Fruit fly (Drosophila melanogaster) whole organism, embryonic: ENCODE measurements around the gene CG18281.

Experiments
- ATbp ChIP-seq: fragments of 200-800 bp; sonication (Bioruptor generic); optimal IDR thresholded peaks from 2 replicates; lab custom pipeline; 2017; ENCODE audit warnings: missing biosample characterization, mild to moderate bottlenecking, missing genetic modification characterization, missing genetic modification reagents
- Asciz ChIP-seq: fragments of 200-800 bp; sonication (Bioruptor generic); optimal IDR thresholded peaks from 2 replicates; lab custom pipeline; 2017; ENCODE audit warnings: missing biosample characterization, mild to moderate bottlenecking, missing genetic modification characterization, missing genetic modification reagents
- B-H1 ChIP-seq: fragments of 200-800 bp; sonication (Bioruptor generic); IDR thresholded peaks from 3 replicates; pipeline ENCODE4 v1.3.6; 2022; ENCODE audit warnings: missing biosample characterization, missing genetic modification characterization
- Bteb2 ChIP-seq: fragments of 200-800 bp; sonication (Bioruptor generic); optimal IDR thresholded peaks from 2 replicates; lab custom pipeline; 2016; ENCODE audit warnings: missing biosample characterization, missing genetic modification characterization
- CG10209 ChIP-seq: fragments of 200-800 bp; sonication (Bioruptor generic); optimal IDR thresholded peaks from 3 replicates; lab custom pipeline; 2017; ENCODE audit warnings: missing biosample characterization, mild to moderate bottlenecking, missing genetic modification characterization, missing genetic modification reagents
- CG10431 ChIP-seq: fragments of 200-800 bp; sonication (Bioruptor generic); optimal IDR thresholded peaks from 3 replicates; lab custom pipeline; 2018; ENCODE audit warnings: missing biosample characterization, mild to moderate bottlenecking, missing genetic modification characterization
- CG11398 ChIP-seq: fragments of 200-800 bp; sonication (Bioruptor generic); optimal IDR thresholded peaks from 2 replicates; lab custom pipeline; 2016; ENCODE audit warnings: missing biosample characterization, missing genetic modification characterization
- CG11723 ChIP-seq: fragments of 200-800 bp; sonication (Bioruptor generic); optimal IDR thresholded peaks from 2 replicates; lab custom pipeline; 2017; ENCODE audit warnings: missing biosample characterization, mild to moderate bottlenecking, missing genetic modification characterization
- CG12236 ChIP-seq: fragments of 200-800 bp; sonication (Bioruptor generic); optimal IDR thresholded peaks from 2 replicates; lab custom pipeline; 2016; ENCODE audit warnings: missing biosample characterization, missing genetic modification characterization
- CG1233 ChIP-seq: fragments of 200-800 bp; sonication (Bioruptor generic); optimal IDR thresholded peaks from 4 replicates; lab custom pipeline; 2018; ENCODE audit warnings: missing biosample characterization, mild to moderate bottlenecking, missing genetic modification characterization
- CG12769 ChIP-seq: fragments of 200-800 bp; sonication (Bioruptor generic); optimal IDR thresholded peaks from 2 replicates; lab custom pipeline; 2019; ENCODE audit warnings: missing biosample characterization, mild to moderate bottlenecking, missing genetic modification characterization, moderate library complexity
- CG15479 ChIP-seq: fragments of 200-800 bp; sonication (Bioruptor generic); optimal IDR thresholded peaks from 3 replicates; lab custom pipeline; 2019; ENCODE audit warnings: missing biosample characterization, mild to moderate bottlenecking, missing genetic modification characterization, moderate library complexity
- CG18011 ChIP-seq: fragments of 200-800 bp; sonication (Bioruptor generic); optimal IDR thresholded peaks from 2 replicates; lab custom pipeline; 2017; ENCODE audit warnings: missing biosample characterization, missing genetic modification characterization, mild to moderate bottlenecking, moderate library complexity, missing genotype
- CG30403 ChIP-seq: fragments of 200-800 bp; sonication (Bioruptor generic); optimal IDR thresholded peaks from 3 replicates; lab custom pipeline; 2016; ENCODE audit warnings: missing biosample characterization, missing genetic modification characterization
- CG31224 ChIP-seq: fragments of 200-800 bp; sonication (Bioruptor generic); IDR thresholded peaks from 2 replicates; pipeline ENCODE4 v1.3.6; 2022; ENCODE audit warnings: missing biosample characterization, missing genetic modification characterization
- CG34376 ChIP-seq: fragments of 200-800 bp; sonication (Bioruptor generic); optimal IDR thresholded peaks from 2 replicates; lab custom pipeline; 2018; ENCODE audit warnings: missing biosample characterization, mild to moderate bottlenecking, missing genetic modification characterization
- CG4707 ChIP-seq: fragments of 200-800 bp; sonication (Bioruptor generic); optimal IDR thresholded peaks from 2 replicates; lab custom pipeline; 2018; ENCODE audit warnings: missing biosample characterization, mild to moderate bottlenecking, missing genetic modification characterization, moderate library complexity
- CG6654 ChIP-seq: fragments of 200-800 bp; sonication (Bioruptor generic); optimal IDR thresholded peaks from 2 replicates; lab custom pipeline; 2017; ENCODE audit warnings: missing biosample characterization, mild to moderate bottlenecking, missing genetic modification characterization
- CG7271 ChIP-seq: fragments of 200-800 bp; sonication (Bioruptor generic); optimal IDR thresholded peaks from 2 replicates; lab custom pipeline; 2018; ENCODE audit warnings: missing biosample characterization, mild to moderate bottlenecking, missing genetic modification characterization, moderate library complexity
- CG8944 ChIP-seq: fragments of 200-800 bp; sonication (Bioruptor generic); optimal IDR thresholded peaks from 3 replicates; lab custom pipeline; 2016; ENCODE audit warnings: missing biosample characterization, missing genetic modification characterization
- CG9215 ChIP-seq: fragments of 200-800 bp; sonication (Bioruptor generic); IDR thresholded peaks from 2 replicates; pipeline ENCODE4 v1.3.6; 2022; ENCODE audit warnings: missing biosample characterization, missing genetic modification characterization
- Doc2 ChIP-seq: fragments of 200-800 bp; sonication (Bioruptor generic); IDR thresholded peaks from 2 replicates; pipeline ENCODE4 v1.3.6; 2022; ENCODE audit warnings: missing biosample characterization, missing genetic modification characterization
- Doc3 ChIP-seq: fragments of 200-800 bp; sonication (Bioruptor generic); IDR thresholded peaks from 3 replicates; pipeline ENCODE4 v1.3.6; 2022; ENCODE audit warnings: missing biosample characterization, missing genetic modification characterization; ENCODE audit not compliant: partially characterized antibody
- Gsc ChIP-seq: fragments of 200-800 bp; sonication (Bioruptor generic); IDR thresholded peaks from 2 replicates; pipeline ENCODE4 v1.3.6; 2022; ENCODE audit warnings: missing biosample characterization, missing genetic modification characterization
- H2.0 ChIP-seq: fragments of 200-800 bp; sonication (Bioruptor generic); IDR thresholded peaks from 2 replicates; pipeline ENCODE4 v1.3.6; 2022; ENCODE audit warnings: missing biosample characterization, missing genetic modification characterization
- Kr ChIP-seq: fragments of 200-800 bp; sonication (Bioruptor generic); optimal IDR thresholded peaks from 2 replicates; lab custom pipeline; 2017; ENCODE audit warnings: missing biosample characterization, mild to moderate bottlenecking, missing genetic modification characterization
- Myb ChIP-seq: fragments of 200-800 bp; sonication (Bioruptor generic); optimal IDR thresholded peaks from 2 replicates; lab custom pipeline; 2016; ENCODE audit warnings: missing biosample characterization, missing genetic modification characterization
- Sox102F ChIP-seq: fragments of 200-800 bp; sonication (Bioruptor generic); optimal IDR thresholded peaks from 2 replicates; lab custom pipeline; 2018; ENCODE audit warnings: missing biosample characterization, mild to moderate bottlenecking, missing genetic modification characterization, moderate library complexity
- Sry-β ChIP-seq: fragments of 200-800 bp; sonication (Bioruptor generic); optimal IDR thresholded peaks from 2 replicates; lab custom pipeline; 2018; ENCODE audit warnings: missing biosample characterization, mild to moderate bottlenecking, missing genetic modification characterization, moderate library complexity
- Trl ChIP-seq, 3 experiments: fragments of >200 bp in 2 of 3; fragments of 200-800 bp in 1 of 3; sonication (Bioruptor generic) in 1 of 3; optimal IDR thresholded peaks; 2 replicates in 1 of 3; 3 replicates in 2 of 3; lab custom pipeline; 2016 to 2017; ENCODE audit warnings: missing biosample characterization in 1 of 3, missing genetic modification characterization in 1 of 3
- YL-1 ChIP-seq: fragments of 200-800 bp; sonication (Bioruptor generic); optimal IDR thresholded peaks from 3 replicates; lab custom pipeline; 2017; ENCODE audit warnings: missing biosample characterization, mild to moderate bottlenecking, missing genetic modification characterization
- ab ChIP-seq: fragments of 200-800 bp; sonication (Bioruptor generic); optimal IDR thresholded peaks from 2 replicates; lab custom pipeline; 2016; ENCODE audit warnings: missing biosample characterization, missing genetic modification characterization
- cg ChIP-seq: fragments of 200-800 bp; sonication (Bioruptor generic); optimal IDR thresholded peaks from 3 replicates; lab custom pipeline; 2019; ENCODE audit warnings: missing biosample characterization, mild to moderate bottlenecking, missing genetic modification characterization, moderate library complexity
- chn ChIP-seq: fragments of 200-800 bp; sonication (Bioruptor generic); optimal IDR thresholded peaks from 2 replicates; lab custom pipeline; 2016; ENCODE audit warnings: missing biosample characterization, missing genetic modification characterization
- crc ChIP-seq: fragments of 200-800 bp; sonication (Bioruptor generic); optimal IDR thresholded peaks from 2 replicates; lab custom pipeline; 2016; ENCODE audit warnings: missing biosample characterization, missing genetic modification characterization
- da ChIP-seq: fragments of 200-800 bp; sonication (Bioruptor generic); optimal IDR thresholded peaks from 2 replicates; lab custom pipeline; 2016; ENCODE audit warnings: missing biosample characterization, missing genetic modification characterization
- dmrt11E ChIP-seq: fragments of 200-800 bp; sonication (Bioruptor generic); optimal IDR thresholded peaks from 3 replicates; lab custom pipeline; 2018; ENCODE audit warnings: missing biosample characterization, mild to moderate bottlenecking, missing genetic modification characterization, moderate library complexity
- dysf ChIP-seq: fragments of 200-800 bp; sonication (Bioruptor generic); IDR thresholded peaks from 3 replicates; pipeline ENCODE4 v1.3.6; 2022; ENCODE audit warnings: missing biosample characterization, missing genetic modification characterization
- eve ChIP-seq, 2 experiments: fragments of >200 bp; optimal IDR thresholded peaks; 2 replicates each; lab custom pipeline; 2017; ENCODE audit warnings: missing biosample characterization in 2 of 2, missing genetic modification characterization in 2 of 2
- hbn ChIP-seq: fragments of 200-800 bp; sonication (Bioruptor generic); IDR thresholded peaks from 2 replicates; pipeline ENCODE4 v1.3.6; 2022; ENCODE audit warnings: missing biosample characterization, missing genetic modification characterization; ENCODE audit not compliant: partially characterized antibody
- her ChIP-seq: fragments of 200-800 bp; sonication (Bioruptor generic); optimal IDR thresholded peaks from 2 replicates; lab custom pipeline; 2016; ENCODE audit warnings: missing biosample characterization, missing genetic modification characterization
- lbe ChIP-seq: fragments of 200-800 bp; sonication (Bioruptor generic); optimal IDR thresholded peaks from 2 replicates; lab custom pipeline; 2016; ENCODE audit warnings: missing biosample characterization, mild to moderate bottlenecking, missing genetic modification characterization
- sens ChIP-seq: fragments of 200-800 bp; sonication (Bioruptor generic); peaks from one replicate; lab custom pipeline; 2016; ENCODE audit warnings: missing biosample characterization, missing genetic modification characterization
- seq ChIP-seq: fragments of 200-800 bp; sonication (Bioruptor generic); IDR thresholded peaks from 2 replicates; pipeline ENCODE4 v1.3.6; 2022; ENCODE audit warnings: missing biosample characterization, missing genetic modification characterization
- sim ChIP-seq: fragments of 200-800 bp; sonication (Bioruptor generic); IDR thresholded peaks from 2 replicates; pipeline ENCODE4 v1.3.6; 2022; ENCODE audit warnings: missing biosample characterization, missing genetic modification characterization
- sna ChIP-seq: fragments of 200-800 bp; sonication (Bioruptor generic); IDR thresholded peaks from 2 replicates; pipeline ENCODE4 v1.3.6; 2022; ENCODE audit warnings: missing biosample characterization, missing genetic modification characterization; ENCODE audit not compliant: partially characterized antibody
- sqz ChIP-seq: fragments of 200-800 bp; sonication (Bioruptor generic); optimal IDR thresholded peaks from 3 replicates; lab custom pipeline; 2018; ENCODE audit warnings: missing biosample characterization, mild to moderate bottlenecking, missing genetic modification characterization
- ttk ChIP-seq: fragments of 200-800 bp; sonication (Bioruptor generic); IDR thresholded peaks from 2 replicates; pipeline ENCODE4 v2.1.2; 2022; ENCODE audit warnings: missing biosample characterization, missing genetic modification characterization
- zen ChIP-seq: fragments of 200-800 bp; sonication (Bioruptor generic); optimal IDR thresholded peaks from 3 replicates; lab custom pipeline; 2018; ENCODE audit warnings: missing biosample characterization, mild to moderate bottlenecking, missing genetic modification characterization, moderate library complexity

Gene CG18281

dm6 chr3L:20473021-20473799, 26.4 kb upstream of the CG18281 start, which contains the start of the genes CG32428 and CG5969:
Gene CG32428, minus strand, starts transcription at chr3L:20473723.
Gene CG5969, plus strand, starts transcription at chr3L:20473783.
- TF ChIP-seq CG1233 = peak; percentile 46
- TF ChIP-seq Kr (GFP tag; lab: Kevin White, UChicago) = no peak
- TF ChIP-seq CG12769 (tag; lab: Kevin White, UChicago) = no peak
- no peak for TF ChIP-seq her (GFP tag; lab: Kevin White, UChicago)
- TF ChIP-seq chn (GFP tag; lab: Kevin White, UChicago) = peak; percentile 4
- no peak for TF ChIP-seq Myb (GFP tag; lab: Kevin White, UChicago)
- TF ChIP-seq sna = no peak
- TF ChIP-seq sqz (GFP tag; lab: Kevin White, UChicago) = peak; percentile 15
- no peak for TF ChIP-seq Asciz
- TF ChIP-seq lbe = peak; percentile 54
- peak; percentile 62 for TF ChIP-seq B-H1 (GFP tag; lab: Robert Waterston, UW)
- TF ChIP-seq CG30403 = peak; percentile 50
- TF ChIP-seq hbn (GFP tag; lab: Robert Waterston, UW) = no peak
- peak; percentile 70 for TF ChIP-seq CG10209 (GFP tag; lab: Kevin White, UChicago)
- peak; percentile 44 for TF ChIP-seq YL-1
- no peak for TF ChIP-seq CG8944 (GFP tag; lab: Kevin White, UChicago)
- TF ChIP-seq seq (GFP tag; lab: Robert Waterston, UW) = no peak
- TF ChIP-seq Doc3 = no peak
- TF ChIP-seq CG6654 = peak; percentile 4
- TF ChIP-seq ttk (GFP tag; lab: Robert Waterston, UW) = no peak
- no peak for TF ChIP-seq CG11723
- TF ChIP-seq CG11398 (GFP tag; lab: Kevin White, UChicago) = no peak
- no peak for TF ChIP-seq CG10431 (GFP tag; lab: Kevin White, UChicago)
- no peak for TF ChIP-seq eve (GFP tag; optimal IDR thresholded peaks at IDR 0.05; lab: Kevin White, UChicago)
- no peak for TF ChIP-seq CG12236 (GFP tag; lab: Kevin White, UChicago)
- no peak for TF ChIP-seq CG18011 (GFP tag; lab: Kevin White, UChicago)
- peak; percentile 71 for TF ChIP-seq H2.0 (GFP tag; lab: Robert Waterston, UW)
- TF ChIP-seq zen (tag; lab: Kevin White, UChicago) = peak; percentile 8
- TF ChIP-seq cg = no peak
- no peak for TF ChIP-seq ab
- TF ChIP-seq CG15479 (GFP tag; lab: Kevin White, UChicago) = peak; percentile 81
- TF ChIP-seq sim (GFP tag; lab: Robert Waterston, UW) = no peak
- no peak; the same call in 1 of the 2 replicates for TF ChIP-seq CG9215 (GFP tag; lab: Robert Waterston, UW)
- TF ChIP-seq Trl (optimal IDR thresholded peaks at IDR 0.05; lab: Kevin White, UChicago) = no peak
- TF ChIP-seq Trl (GFP tag; optimal IDR thresholded peaks at IDR 0.05; lab: Kevin White, UChicago) = no peak
- TF ChIP-seq Doc2 (GFP tag; lab: Robert Waterston, UW) = no peak
- TF ChIP-seq dysf (GFP tag; lab: Robert Waterston, UW) = peak; percentile 67
- TF ChIP-seq CG7271 (tag; lab: Kevin White, UChicago) = peak; percentile 12
- TF ChIP-seq dmrt11E (tag; lab: Kevin White, UChicago) = no peak
- TF ChIP-seq ATbp (GFP tag; lab: Kevin White, UChicago) = no peak
- TF ChIP-seq Sry-β (GFP tag; lab: Kevin White, UChicago) = no peak
- no peak for TF ChIP-seq CG4707 (GFP tag; lab: Kevin White, UChicago)
- no peak for TF ChIP-seq crc (GFP tag; lab: Kevin White, UChicago)
- no peak for TF ChIP-seq Gsc (GFP tag; lab: Robert Waterston, UW)
- TF ChIP-seq CG34376 = peak; percentile 26
- peak; percentile 51 for TF ChIP-seq Sox102F (GFP tag; lab: Kevin White, UChicago)
- no peak for TF ChIP-seq Bteb2
- TF ChIP-seq sens (GFP tag; lab: Kevin White, UChicago) = peak; percentile 22
- TF ChIP-seq da (GFP tag; lab: Kevin White, UChicago) = no peak
- TF ChIP-seq CG31224 (GFP tag; lab: Robert Waterston, UW) = peak; percentile 52; the same call in 1 of the 2 replicates
